1 fruit fly cellular context compared by ENCODE assay signal in genomic region chrX:14839047-14839446, dm6.
TF ChIP-seq lines count a peak whose summit lies in the region.

Gene CG32590, minus strand, starts transcription at chrX:14839106.
Gene Flo2, plus strand, starts transcription at chrX:14839376.

TF ChIP-seq in whole organism, embryonic, 481 proteins besides CTCF, POLR2A, EP300 and RAD21 (continued from another document and continues in another):
- TF ChIP-seq CG8359 (GFP tag; optimal IDR thresholded peaks at IDR 0.05; lab: Kevin White, UChicago; ENCODE audit: borderline replicate concordance) (no peak), oc (tag; optimal IDR thresholded peaks at IDR 0.05; lab: Kevin White, UChicago) (no peak), BEAF-32 (GFP tag; optimal IDR thresholded peaks at IDR 0.05; lab: Kevin White, UChicago) (peak; percentile 95), mld (GFP tag; IDR thresholded peaks at IDR 0.05; lab: Robert Waterston, UW; ENCODE audit: partially characterized antibody) (peak; percentile 96), CrebB (tag; optimal IDR thresholded peaks at IDR 0.05; lab: Kevin White, UChicago) (peak; percentile 46), CG2129 (GFP tag; IDR thresholded peaks at IDR 0.05; lab: Robert Waterston, UW; ENCODE audit: partially characterized antibody) (peak; percentile 92), sens-2 (GFP tag; IDR thresholded peaks at IDR 0.05; lab: Robert Waterston, UW) (peak; percentile 72), CG8944 (GFP tag; optimal IDR thresholded peaks at IDR 0.05; lab: Kevin White, UChicago) (peak; percentile 57), CG18476 (GFP tag; optimal IDR thresholded peaks at IDR 0.05; lab: Kevin White, UChicago) (peak; percentile 57), E2f2 (GFP tag; IDR thresholded peaks at IDR 0.05; lab: Robert Waterston, UW) (peak; percentile 63), row (GFP tag; IDR thresholded peaks at IDR 0.05; lab: Robert Waterston, UW) (peak; percentile 89), Atf3 (GFP tag; optimal IDR thresholded peaks at IDR 0.05; lab: Kevin White, UChicago) (peak; percentile 36), CoRest (tag; optimal IDR thresholded peaks at IDR 0.05; lab: Kevin White, UChicago) (peak; percentile 74), Hr3 (GFP tag; optimal IDR thresholded peaks at IDR 0.05; lab: Kevin White, UChicago) (peak; percentile 58), pnt (GFP tag; optimal IDR thresholded peaks at IDR 0.05; lab: Kevin White, UChicago) (peak; percentile 57), Chrac-16 (GFP tag; optimal IDR thresholded peaks at IDR 0.05; lab: Kevin White, UChicago) (peak; percentile 81), CG13624 (GFP tag; optimal IDR thresholded peaks at IDR 0.05; lab: Kevin White, UChicago) (peak; percentile 63), CG14050 (GFP tag; IDR thresholded peaks at IDR 0.05; lab: Robert Waterston, UW) (0 out of 3 replicates have a peak, but pooled peaks have one; percentile 45), MBD-R2 (GFP tag; IDR thresholded peaks at IDR 0.05; lab: Robert Waterston, UW) (peak; percentile 75), ems (GFP tag; optimal IDR thresholded peaks at IDR 0.05; lab: Kevin White, UChicago) (peak; percentile 72), Lpt (GFP tag; optimal IDR thresholded peaks at IDR 0.05; lab: Kevin White, UChicago) (no peak), mirr (GFP tag; optimal IDR thresholded peaks at IDR 0.05; lab: Kevin White, UChicago) (peak; percentile 14), pho (GFP tag; optimal IDR thresholded peaks at IDR 0.05; lab: Kevin White, UChicago) (peak; percentile 84), CG15073 (GFP tag; optimal IDR thresholded peaks at IDR 0.05; lab: Kevin White, UChicago) (no peak), Lim3 (GFP tag; IDR thresholded peaks at IDR 0.05; lab: Robert Waterston, UW) (peak; percentile 18; the same call in 1 of the 2 replicates), Bdp1 (GFP tag; optimal IDR thresholded peaks at IDR 0.05; lab: Kevin White, UChicago) (peak; percentile 65), nau (GFP tag; optimal IDR thresholded peaks at IDR 0.05; lab: Kevin White, UChicago) (no peak), zen2 (GFP tag; IDR thresholded peaks at IDR 0.05; lab: Robert Waterston, UW; ENCODE audit: partially characterized antibody) (peak; percentile 93), vnd (GFP tag; IDR thresholded peaks at IDR 0.05; lab: Robert Waterston, UW; ENCODE audit: partially characterized antibody) (peak; percentile 98), CG15269 (tag; optimal IDR thresholded peaks at IDR 0.05; lab: Kevin White, UChicago) (peak; percentile 74), ranshi (GFP tag; IDR thresholded peaks at IDR 0.05; lab: Robert Waterston, UW) (peak; percentile 81), stc (GFP tag; IDR thresholded peaks at IDR 0.05; lab: Robert Waterston, UW) (peak; percentile 62; the same call in 1 of the 2 replicates), CG10431 (GFP tag; optimal IDR thresholded peaks at IDR 0.05; lab: Kevin White, UChicago) (no peak), pan (optimal IDR thresholded peaks at IDR 0.05; lab: Kevin White, UChicago) (no peak), pan (GFP tag; optimal IDR thresholded peaks at IDR 0.05 in 1 of 2, IDR thresholded peaks at IDR 0.05 in 1 of 2) (peak in 1 of 2 experiments; percentile 80), CG12299 (tag; optimal IDR thresholded peaks at IDR 0.05; lab: Kevin White, UChicago) (peak; percentile 61), CG12391 (tag; optimal IDR thresholded peaks at IDR 0.05; lab: Kevin White, UChicago) (peak; percentile 89), CG10654 (GFP tag; optimal IDR thresholded peaks at IDR 0.05; lab: Kevin White, UChicago) (peak; percentile 53), CG17359 (tag; optimal IDR thresholded peaks at IDR 0.05; lab: Kevin White, UChicago) (peak; percentile 70), btn (GFP tag; optimal IDR thresholded peaks at IDR 0.05; lab: Kevin White, UChicago) (no peak), CG13123 (GFP tag; optimal IDR thresholded peaks at IDR 0.05; lab: Kevin White, UChicago) (peak; percentile 31), fd96Cb (tag; optimal IDR thresholded peaks at IDR 0.05; lab: Kevin White, UChicago) (peak; percentile 36), CG7357 (GFP tag; IDR thresholded peaks at IDR 0.05; lab: Robert Waterston, UW) (peak; percentile 45; the same call in 1 of the 3 replicates), NfI (GFP tag; optimal IDR thresholded peaks at IDR 0.05; lab: Kevin White, UChicago) (peak; percentile 66), exex (tag; optimal IDR thresholded peaks at IDR 0.05; lab: Kevin White, UChicago) (peak; percentile 26), Ets97D (GFP tag; optimal IDR thresholded peaks at IDR 0.05; lab: Kevin White, UChicago) (peak; percentile 72), sob (GFP tag; IDR thresholded peaks at IDR 0.05; lab: Robert Waterston, UW) (peak; percentile 89), fu2 (GFP tag; optimal IDR thresholded peaks at IDR 0.05; lab: Kevin White, UChicago) (peak; percentile 57), bbx (GFP tag; IDR thresholded peaks at IDR 0.05; lab: Robert Waterston, UW; ENCODE audit: partially characterized antibody) (peak; percentile 94), Sox100B (GFP tag; optimal IDR thresholded peaks at IDR 0.05; lab: Kevin White, UChicago) (peak; percentile 10), CG8290 (GFP tag; optimal IDR thresholded peaks at IDR 0.05; lab: Kevin White, UChicago) (peak; percentile 78), CG8290 (tag; optimal IDR thresholded peaks at IDR 0.05; lab: Kevin White, UChicago) (peak; percentile 54 to 78), CG13775 (GFP tag; optimal IDR thresholded peaks at IDR 0.05; lab: Kevin White, UChicago) (peak; percentile 71), D19B (GFP tag; optimal IDR thresholded peaks at IDR 0.05; lab: Kevin White, UChicago) (no peak), CG15696 (tag; optimal IDR thresholded peaks at IDR 0.05; lab: Kevin White, UChicago) (peak; percentile 62), CG4404 (GFP tag; IDR thresholded peaks at IDR 0.05; lab: Robert Waterston, UW) (peak; percentile 78), CG7963 (GFP tag; IDR thresholded peaks at IDR 0.05; lab: Robert Waterston, UW; ENCODE audit: partially characterized antibody) (peak; percentile 96), p53 (GFP tag; optimal IDR thresholded peaks at IDR 0.05; lab: Kevin White, UChicago) (peak; percentile 35), CG7372 (GFP tag; IDR thresholded peaks at IDR 0.05; lab: Robert Waterston, UW) (peak; percentile 78), Hand (GFP tag; optimal IDR thresholded peaks at IDR 0.05; lab: Kevin White, UChicago) (no peak), CG4617 (GFP tag; optimal IDR thresholded peaks at IDR 0.05; lab: Kevin White, UChicago; ENCODE audit: borderline replicate concordance) (peak; percentile 56), pb (GFP tag; optimal IDR thresholded peaks at IDR 0.05; lab: Kevin White, UChicago) (no peak), fd64A (GFP tag; optimal IDR thresholded peaks at IDR 0.05; lab: Kevin White, UChicago) (no peak), CG11085 (GFP tag; IDR thresholded peaks at IDR 0.05; lab: Robert Waterston, UW) (peak; percentile 71), CG34224 (GFP tag; IDR thresholded peaks at IDR 0.05; lab: Robert Waterston, UW; ENCODE audit: partially characterized antibody) (peak; percentile 98), CG4282 (GFP tag; optimal IDR thresholded peaks at IDR 0.05; lab: Kevin White, UChicago) (peak; percentile 75), CG1792 (GFP tag; optimal IDR thresholded peaks at IDR 0.05; lab: Kevin White, UChicago) (peak; percentile 65), Mrtf (GFP tag; IDR thresholded peaks at IDR 0.05; lab: Robert Waterston, UW) (0 out of 3 replicates have a peak, but pooled peaks have one; percentile 34), shn (GFP tag; optimal IDR thresholded peaks at IDR 0.05; lab: Kevin White, UChicago) (peak; percentile 51), ato (GFP tag; IDR thresholded peaks at IDR 0.05; lab: Robert Waterston, UW; ENCODE audit: partially characterized antibody) (peak; percentile 90), HLHmδ (GFP tag; optimal IDR thresholded peaks at IDR 0.05; lab: Kevin White, UChicago) (no peak), CG7987 (GFP tag; optimal IDR thresholded peaks at IDR 0.05; lab: Kevin White, UChicago) (no peak), bigmax (GFP tag; optimal IDR thresholded peaks at IDR 0.05; lab: Kevin White, UChicago) (no peak), HLH3B (GFP tag; IDR thresholded peaks at IDR 0.05; lab: Robert Waterston, UW) (peak; percentile 71), gcm (GFP tag; optimal IDR thresholded peaks at IDR 0.05; lab: Kevin White, UChicago) (peak; percentile 19), slou (GFP tag; optimal IDR thresholded peaks at IDR 0.05; lab: Kevin White, UChicago) (peak; percentile 56), NC2α (GFP tag; optimal IDR thresholded peaks at IDR 0.05; lab: Kevin White, UChicago) (peak; percentile 24), Scr (GFP tag; IDR thresholded peaks at IDR 0.05; lab: Robert Waterston, UW; ENCODE audit: partially characterized antibody) (peak; percentile 98), HHEX (GFP tag; optimal IDR thresholded peaks at IDR 0.05; lab: Kevin White, UChicago) (peak; percentile 57), CG1832 (GFP tag; optimal IDR thresholded peaks at IDR 0.05; lab: Kevin White, UChicago) (no peak), CG11093 (GFP tag; IDR thresholded peaks at IDR 0.05; lab: Robert Waterston, UW) (peak; percentile 52; the same call in 1 of the 3 replicates), CG6854 (GFP tag; optimal IDR thresholded peaks at IDR 0.05; lab: Kevin White, UChicago) (no peak), Hmr (GFP tag; optimal IDR thresholded peaks at IDR 0.05; lab: Kevin White, UChicago) (peak; percentile 77), CG12659 (GFP tag; optimal IDR thresholded peaks at IDR 0.05; lab: Kevin White, UChicago) (peak; percentile 66), ind (GFP tag; optimal IDR thresholded peaks at IDR 0.05; lab: Kevin White, UChicago) (peak; percentile 79), klu (GFP tag; IDR thresholded peaks at IDR 0.05; lab: Robert Waterston, UW) (peak; percentile 63; the same call in 1 of the 2 replicates), Side (GFP tag; optimal IDR thresholded peaks at IDR 0.05; lab: Kevin White, UChicago) (peak; percentile 70), gem (tag; optimal IDR thresholded peaks at IDR 0.05; lab: Kevin White, UChicago) (peak; percentile 85), gce (GFP tag; IDR thresholded peaks at IDR 0.05; lab: Robert Waterston, UW) (peak; percentile 53; the same call in 1 of the 3 replicates), CG10366 (GFP tag; IDR thresholded peaks at IDR 0.05; lab: Robert Waterston, UW) (peak; percentile 69), CG32767 (GFP tag; IDR thresholded peaks at IDR 0.05; lab: Robert Waterston, UW) (peak; percentile 63; the same call in 1 of the 2 replicates), phol (tag; optimal IDR thresholded peaks at IDR 0.05; lab: Kevin White, UChicago) (peak; percentile 75), CG3163 (GFP tag; optimal IDR thresholded peaks at IDR 0.05; lab: Kevin White, UChicago) (no peak), dm (GFP tag; optimal IDR thresholded peaks at IDR 0.05; lab: Kevin White, UChicago) (peak; percentile 33), Neu2 (GFP tag; optimal IDR thresholded peaks at IDR 0.05; lab: Kevin White, UChicago; ENCODE audit: borderline replicate concordance) (no peak), toy (GFP tag; IDR thresholded peaks at IDR 0.05; lab: Robert Waterston, UW) (peak; percentile 43; the same call in 1 of the 2 replicates), CG31224 (GFP tag; IDR thresholded peaks at IDR 0.05; lab: Robert Waterston, UW) (peak; percentile 70), seq (GFP tag; IDR thresholded peaks at IDR 0.05; lab: Robert Waterston, UW) (peak; percentile 69), Elba2 (GFP tag; optimal IDR thresholded peaks at IDR 0.05; lab: Kevin White, UChicago) (peak; percentile 0), CG31365 (tag; optimal IDR thresholded peaks at IDR 0.05; lab: Kevin White, UChicago) (no peak), Spps (tag; optimal IDR thresholded peaks at IDR 0.05; lab: Kevin White, UChicago) (peak; percentile 40), CG3838 (GFP tag; optimal IDR thresholded peaks at IDR 0.05; lab: Kevin White, UChicago) (peak; percentile 31), CG10267 (tag; optimal IDR thresholded peaks at IDR 0.05; lab: Kevin White, UChicago) (peak; percentile 69), BtbVII (GFP tag; optimal IDR thresholded peaks at IDR 0.05; lab: Kevin White, UChicago) (no peak), C15 (GFP tag; IDR thresholded peaks at IDR 0.05; lab: Robert Waterston, UW) (peak; percentile 72; the same call in 1 of the 3 replicates), CG16813 (GFP tag; IDR thresholded peaks at IDR 0.05; lab: Robert Waterston, UW; ENCODE audit: partially characterized antibody) (peak; percentile 98), wor (GFP tag; IDR thresholded peaks at IDR 0.05; lab: Robert Waterston, UW) (peak; percentile 61), CG14441 (GFP tag; IDR thresholded peaks at IDR 0.05; lab: Robert Waterston, UW) (peak; percentile 77), CG10543 (GFP tag; optimal IDR thresholded peaks at IDR 0.05; lab: Kevin White, UChicago) (peak; percentile 13), Tbp (GFP tag; optimal IDR thresholded peaks at IDR 0.05; lab: Kevin White, UChicago) (no peak), CG6654 (GFP tag; optimal IDR thresholded peaks at IDR 0.05; lab: Kevin White, UChicago) (no peak), CG18764 (GFP tag; optimal IDR thresholded peaks at IDR 0.05; lab: Kevin White, UChicago) (peak; percentile 56), NFAT (GFP tag; IDR thresholded peaks at IDR 0.05; lab: Robert Waterston, UW) (peak; percentile 73), CG11398 (GFP tag; optimal IDR thresholded peaks at IDR 0.05; lab: Kevin White, UChicago) (peak; percentile 40), Dfd (GFP tag; optimal IDR thresholded peaks at IDR 0.05; lab: Kevin White, UChicago) (no peak), ro (GFP tag; IDR thresholded peaks at IDR 0.05; lab: Robert Waterston, UW) (peak; percentile 42; the same call in 1 of the 2 replicates), CG10321 (GFP tag; IDR thresholded peaks at IDR 0.05; lab: Robert Waterston, UW) (0 out of 2 replicates have a peak, but pooled peaks have one; percentile 14), Dp (GFP tag; optimal IDR thresholded peaks at IDR 0.05; lab: Kevin White, UChicago) (peak; percentile 28), CHES-1-like (GFP tag; optimal IDR thresholded peaks at IDR 0.05; lab: Kevin White, UChicago) (peak; percentile 77), CG18619 (GFP tag; optimal IDR thresholded peaks at IDR 0.05; lab: Kevin White, UChicago) (peak; percentile 30), chn (GFP tag; optimal IDR thresholded peaks at IDR 0.05; lab: Kevin White, UChicago) (peak; percentile 69), Usf (GFP tag; optimal IDR thresholded peaks at IDR 0.05; lab: Kevin White, UChicago) (no peak), insv (GFP tag; optimal IDR thresholded peaks at IDR 0.05; lab: Kevin White, UChicago) (peak in 1 of 2 experiments; percentile 91), ac (GFP tag; optimal IDR thresholded peaks at IDR 0.05; lab: Kevin White, UChicago) (no peak), Ptx1 (GFP tag; IDR thresholded peaks at IDR 0.05; lab: Robert Waterston, UW) (peak; percentile 84), Eip74EF (GFP tag; optimal IDR thresholded peaks at IDR 0.05; lab: Kevin White, UChicago) (peak in 1 of 2 experiments; percentile 27), CG10959 (GFP tag; IDR thresholded peaks at IDR 0.05; lab: Robert Waterston, UW) (peak; percentile 61)
